Worm (Caenorhabditis elegans): Measurements from ENCODE around the gene T05C3.2.

The T05C3.2 gene

ce11 chrV:5509966-5510365 lies 16.4 kb downstream of the T05C3.2 start:
- TF ChIP-seq lim-6 (tag; optimal IDR thresholded peaks at IDR 0.05) (no peak), eyg-1 (tag; optimal IDR thresholded peaks at IDR 0.05) (no peak), hlh-8 (tag; optimal IDR thresholded peaks at IDR 0.05) (no peak), nhr-232 (tag; optimal IDR thresholded peaks at IDR 0.05) (no peak), K02D7.2 (tag; optimal IDR thresholded peaks at IDR 0.05) (no peak), ama-1 (optimal IDR thresholded peaks at IDR 0.05) (no peak), ceh-22 (tag; optimal IDR thresholded peaks at IDR 0.05) (no peak), ceh-6 (GFP tag; optimal IDR thresholded peaks at IDR 0.05) (no peak), ceh-24 (tag; optimal IDR thresholded peaks at IDR 0.05) (no peak), pqm-1 (tag; optimal IDR thresholded peaks at IDR 0.05) (no peak), nhr-11 (tag; optimal IDR thresholded peaks at IDR 0.05) (no peak), ztf-16 (tag; optimal IDR thresholded peaks at IDR 0.05) (no peak), npax-4 (tag; optimal IDR thresholded peaks at IDR 0.05) (no peak)

DNA sequence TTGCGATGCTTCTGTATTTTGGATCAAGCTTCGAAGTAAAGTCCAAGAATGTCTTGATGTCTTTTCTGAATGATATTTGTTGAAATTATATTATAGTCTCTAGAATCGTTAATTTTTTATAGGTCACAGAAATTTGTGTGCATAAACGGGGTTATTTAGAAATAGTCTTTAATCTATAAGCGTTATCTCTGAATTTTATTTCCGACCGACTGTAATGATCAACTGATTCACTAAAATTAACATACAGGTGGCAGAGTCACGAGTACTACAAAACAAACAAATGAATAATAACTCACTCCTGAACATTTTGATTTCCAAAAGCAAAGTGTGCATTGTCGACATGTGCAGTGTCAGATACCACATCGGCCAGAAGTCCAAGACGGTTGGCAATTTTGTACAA lies 18.2 kb downstream of the T05C3.2 start:
- TF ChIP-seq ttx-3 (tag; optimal IDR thresholded peaks at IDR 0.05) (no peak), ama-1 (optimal IDR thresholded peaks at IDR 0.05) (no peak), hlh-6 (tag; optimal IDR thresholded peaks at IDR 0.05) (no peak)

ce11 chrV:5512559-5512958 lies 19.0 kb downstream of the T05C3.2 start:
- no peak for TF ChIP-seq lim-6 (tag; optimal IDR thresholded peaks at IDR 0.05)
- no peak for TF ChIP-seq tbx-2 (tag; optimal IDR thresholded peaks at IDR 0.05)
- no peak for TF ChIP-seq ceh-24 (tag; optimal IDR thresholded peaks at IDR 0.05)
- TF ChIP-seq ama-1 (optimal IDR thresholded peaks at IDR 0.05), result no peak
- no peak for TF ChIP-seq elt-4 (tag; optimal IDR thresholded peaks at IDR 0.05)
- TF ChIP-seq pat-9 (tag; optimal IDR thresholded peaks at IDR 0.05), result no peak
- peak; percentile 15 for TF ChIP-seq elt-2 (tag; optimal IDR thresholded peaks at IDR 0.05)
- TF ChIP-seq K09A11.1 (tag; optimal IDR thresholded peaks at IDR 0.05; ENCODE audit: insufficient read depth), result no peak

DNA sequence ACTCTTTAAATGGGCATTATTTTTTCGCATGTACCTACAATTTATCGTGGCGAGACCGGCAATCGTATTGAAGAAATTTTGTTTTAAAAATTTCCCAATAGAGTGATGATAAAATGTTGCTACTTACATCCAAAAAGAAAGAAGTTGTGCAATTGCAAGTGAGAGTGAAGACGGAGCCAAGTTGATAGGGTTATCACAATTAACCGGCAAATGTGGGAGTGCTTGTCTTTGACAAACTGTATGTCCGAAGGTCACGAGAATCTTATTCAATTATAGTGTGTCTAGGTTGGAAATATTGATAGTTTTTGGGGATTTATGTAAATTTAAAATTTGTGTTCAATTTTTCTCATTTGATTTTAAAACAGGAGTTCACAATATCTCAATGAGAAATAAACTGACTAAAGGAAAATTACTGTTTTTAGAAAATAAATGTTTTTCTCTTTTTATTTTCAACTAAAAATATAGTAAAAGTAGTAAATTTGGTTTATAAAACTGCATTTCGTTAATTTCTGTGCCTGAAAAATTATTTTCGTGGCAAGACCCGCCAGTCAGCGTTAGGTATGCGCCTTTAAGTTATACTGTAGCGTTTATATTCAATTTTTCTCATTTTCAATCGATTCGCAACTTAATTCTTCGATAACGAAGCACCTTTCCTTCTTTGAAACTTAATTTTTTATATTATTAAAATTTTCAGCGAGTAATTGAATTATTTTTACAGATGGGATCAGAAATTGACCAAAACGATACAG lies 20.3 kb downstream of the T05C3.2 start, which contains the start of the genes hpo-15 and mms-19:
TSS of gene hpo-15 (minus strand) at position 201 of the 749 bp plus-strand sequence.
TSS of gene mms-19 (plus strand) at position 719 of the 749 bp plus-strand sequence.
- TF ChIP-seq ceh-34 (tag; optimal IDR thresholded peaks at IDR 0.05), result no peak
- no peak for TF ChIP-seq unc-42 (tag; optimal IDR thresholded peaks at IDR 0.05)
- no peak for TF ChIP-seq hlh-13 (GFP tag; optimal IDR thresholded peaks at IDR 0.05)
- no peak for TF ChIP-seq nhr-232 (tag; optimal IDR thresholded peaks at IDR 0.05)
- no peak for TF ChIP-seq sox-2 (GFP tag; IDR thresholded peaks at IDR 0.05)
- TF ChIP-seq nhr-11 (tag; optimal IDR thresholded peaks at IDR 0.05), result no peak
- TF ChIP-seq pax-1 (tag; optimal IDR thresholded peaks at IDR 0.05), result no peak
- TF ChIP-seq ceh-45 (GFP tag; IDR thresholded peaks at IDR 0.05), result no peak
- TF ChIP-seq unc-55 (GFP tag; optimal IDR thresholded peaks at IDR 0.05), result no peak
- TF ChIP-seq gmeb-2 (tag; optimal IDR thresholded peaks at IDR 0.05), result no peak
- no peak for TF ChIP-seq ceh-9 (tag; optimal IDR thresholded peaks at IDR 0.05)

DNA sequence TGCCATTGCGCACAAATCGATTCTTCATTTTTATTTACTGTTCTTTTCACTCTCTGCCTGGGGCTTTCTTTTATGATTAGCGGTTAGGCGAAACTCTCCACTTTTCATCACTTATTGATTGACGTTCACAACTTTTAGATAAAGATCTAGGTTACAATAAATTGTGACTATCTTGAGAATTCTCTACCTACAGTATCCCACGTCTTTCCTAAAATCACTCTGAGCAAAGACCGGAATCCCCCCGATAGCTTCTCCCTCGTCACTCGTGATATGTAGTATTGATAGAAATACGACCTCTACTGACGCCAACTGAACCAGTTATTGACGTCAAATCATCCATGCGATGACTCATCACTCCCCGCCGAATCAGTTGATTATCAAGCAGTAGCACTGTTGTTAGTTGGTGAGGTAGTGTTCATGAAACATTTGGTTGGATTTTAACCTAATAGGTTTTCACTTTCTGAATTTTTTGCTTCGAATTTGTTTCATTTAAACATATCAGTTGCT lies 28.2 kb downstream of the T05C3.2 start, which contains the start of gene hir-1:
TSS of gene hir-1 (plus strand) at position 405 of the 507 bp plus-strand sequence.
- TF ChIP-seq ceh-24 (tag; optimal IDR thresholded peaks at IDR 0.05) (no peak), hlh-13 (GFP tag; optimal IDR thresholded peaks at IDR 0.05) (no peak)

DNA sequence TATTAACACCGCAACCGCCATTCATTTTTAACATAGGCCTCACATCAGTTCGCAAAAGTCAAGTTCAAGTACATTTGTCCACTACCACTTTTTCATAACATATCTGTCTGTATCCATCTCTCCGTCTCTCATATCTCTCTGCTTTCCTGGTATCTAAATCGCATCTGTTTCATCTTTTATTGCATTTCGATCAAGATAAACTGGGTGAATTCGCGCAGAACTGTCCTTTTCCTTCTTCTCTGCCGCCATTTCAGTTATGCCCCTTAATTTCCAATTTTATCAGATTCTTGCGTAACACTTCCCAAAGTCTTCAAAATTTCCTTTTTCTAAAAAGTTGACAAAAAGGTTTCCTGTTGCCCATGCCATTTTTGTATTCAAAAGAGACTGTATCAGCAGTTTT lies 29.7 kb downstream of the T05C3.2 start:
- TF ChIP-seq gmeb-2 (tag; optimal IDR thresholded peaks at IDR 0.05), result no peak
- TF ChIP-seq rnt-1 (tag; optimal IDR thresholded peaks at IDR 0.05), result peak; percentile 5
- no peak for TF ChIP-seq unc-55 (GFP tag; optimal IDR thresholded peaks at IDR 0.05)
